Worm (Caenorhabditis elegans) whole organism, late embryonic: ENCODE data around the gene dpy-13.

ENCODE experiments used
- C38D4.7 ChIP-seq: fragments of 200-800 bp; sonication (Bioruptor generic); optimal IDR thresholded peaks from 2 replicates; lab custom pipeline; 2018; ENCODE audit warnings: mild to moderate bottlenecking, missing genetic modification characterization, moderate library complexity, missing compliant biosample characterization
- F13H6.1 ChIP-seq: sonication (generic microtip); optimal IDR thresholded peaks from 2 replicates; lab custom pipeline; 2016; ENCODE audit warnings: missing genetic modification characterization, missing compliant biosample characterization
- ama-1 ChIP-seq: fragments of 150-350 bp; optimal IDR thresholded peaks from 2 replicates; lab custom pipeline; 2014
- ceh-45 ChIP-seq: fragments of 200-800 bp; sonication (Bioruptor generic); IDR thresholded peaks from 2 replicates; pipeline ENCODE4 v1.3.6; 2022; ENCODE audit warnings: missing genetic modification reagents, missing genetic modification characterization, missing compliant biosample characterization
- dmd-4 ChIP-seq: sonication (generic microtip); optimal IDR thresholded peaks from 2 replicates; lab custom pipeline; 2016; ENCODE audit warnings: borderline replicate concordance, missing genetic modification characterization, missing compliant biosample characterization
- fkh-10 ChIP-seq: fragments of 150-350 bp; optimal IDR thresholded peaks from 2 replicates; lab custom pipeline; 2014; ENCODE audit warnings: missing biosample characterization, missing genetic modification reagents, missing genetic modification characterization
- lin-11 ChIP-seq: fragments of 200-800 bp; sonication (Bioruptor generic); optimal IDR thresholded peaks from 2 replicates; lab custom pipeline; 2018; ENCODE audit warnings: mild to moderate bottlenecking, missing genetic modification characterization, missing compliant biosample characterization
- nhr-11 ChIP-seq: fragments of 150-350 bp; optimal IDR thresholded peaks from 2 replicates; lab custom pipeline; 2014; ENCODE audit warnings: missing biosample characterization, missing genetic modification characterization
- npax-4 ChIP-seq: sonication (generic microtip); optimal IDR thresholded peaks from 2 replicates; lab custom pipeline; 2016; ENCODE audit warnings: missing genetic modification characterization, missing compliant biosample characterization
- pha-4 ChIP-seq: fragments of 150-350 bp; optimal IDR thresholded peaks from 2 replicates; lab custom pipeline; 2018; ENCODE audit warnings: missing biosample characterization, missing genetic modification reagents, missing genetic modification characterization
- ref-2 ChIP-seq: sonication (generic microtip); optimal IDR thresholded peaks from 2 replicates; lab custom pipeline; 2016; ENCODE audit warnings: missing genetic modification characterization, missing compliant biosample characterization
- unc-86 ChIP-seq: sonication (generic microtip); optimal IDR thresholded peaks from 2 replicates; lab custom pipeline; 2016; ENCODE audit warnings: missing genetic modification characterization, missing compliant biosample characterization
- zip-5 ChIP-seq: sonication (generic microtip); optimal IDR thresholded peaks from 2 replicates; lab custom pipeline; 2016; ENCODE audit warnings: missing genetic modification characterization, missing compliant biosample characterization

DNA sequence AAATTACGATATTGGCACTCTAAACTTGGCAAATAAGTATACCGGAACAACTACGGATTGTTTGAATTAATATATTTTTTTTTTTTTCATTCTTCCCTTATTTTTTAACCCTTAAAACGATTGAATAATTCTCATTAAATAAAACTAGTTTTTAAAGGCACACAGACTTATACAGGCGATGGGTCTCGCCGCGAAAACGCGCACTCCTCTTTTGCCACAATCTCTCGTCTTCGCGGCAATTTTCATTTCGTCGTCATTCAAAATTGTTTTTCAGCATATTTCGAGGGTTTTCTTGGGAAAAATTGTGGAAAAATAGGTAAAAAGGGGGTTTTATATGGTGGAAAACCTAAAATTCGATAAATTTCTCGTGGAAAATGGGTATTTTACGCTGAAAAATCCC, 11.9 kb downstream of the dpy-13 start:
- TF ChIP-seq ceh-45 (GFP tag; lab: Robert Waterston, UW) (no peak), zip-5 (tag; lab: Kevin White, UChicago) (no peak), C38D4.7 (GFP tag; lab: Kevin White, UChicago) (no peak), pha-4 (no peak), fkh-10 (GFP tag; lab: Kevin White, UChicago) (no peak), ama-1 (lab: Kevin White, UChicago) (no peak), unc-86 (tag; lab: Kevin White, UChicago) (no peak), F13H6.1 (no peak), dmd-4 (tag; lab: Kevin White, UChicago) (no peak), nhr-11 (no peak), npax-4 (tag; lab: Kevin White, UChicago) (no peak), ref-2 (tag; lab: Kevin White, UChicago) (no peak), lin-11 (no peak)
